Worm (Caenorhabditis elegans) whole organism, L1 larva: ENCODE results near the gene C18F10.7.

Experiments
- C16A3.4 ChIP-seq: fragments of 150-350 bp; optimal IDR thresholded peaks from 2 replicates; lab custom pipeline; 2014; ENCODE audit warnings: missing biosample characterization, missing genetic modification characterization
- C34B4.2 ChIP-seq: sonication (generic microtip); optimal IDR thresholded peaks from 2 replicates; lab custom pipeline; 2017; ENCODE audit warnings: mild to moderate bottlenecking, missing genetic modification characterization, missing compliant biosample characterization
- F16B12.6 ChIP-seq: fragments of 150-350 bp; optimal IDR thresholded peaks from 2 replicates; lab custom pipeline; 2014; ENCODE audit warnings: missing biosample characterization, missing genetic modification characterization
- Y116A8C.19 ChIP-seq: sonication (generic microtip); optimal IDR thresholded peaks from 2 replicates; lab custom pipeline; 2016; ENCODE audit warnings: missing compliant biosample characterization, missing genetic modification characterization, borderline replicate concordance
- aha-1 ChIP-seq: fragments of 150-350 bp; optimal IDR thresholded peaks from 2 replicates; lab custom pipeline; 2014; ENCODE audit warnings: missing biosample characterization, missing genetic modification characterization
- alr-1 ChIP-seq: fragments of 200-800 bp; sonication (Bioruptor generic); optimal IDR thresholded peaks from 2 replicates; lab custom pipeline; 2018; ENCODE audit warnings: borderline replicate concordance, mild to moderate bottlenecking, missing genetic modification characterization, missing compliant biosample characterization
- aly-2 ChIP-seq: fragments of 150-350 bp; optimal IDR thresholded peaks from 2 replicates; lab custom pipeline; 2014; ENCODE audit warnings: missing biosample characterization, missing genetic modification characterization
- blmp-1 ChIP-seq: fragments of 150-350 bp; optimal IDR thresholded peaks from 2 replicates; lab custom pipeline; 2014; ENCODE audit warnings: missing biosample characterization, missing genetic modification characterization
- ceh-63 ChIP-seq: fragments of 200-800 bp; sonication (Bioruptor generic); optimal IDR thresholded peaks from 2 replicates; lab custom pipeline; 2018; ENCODE audit warnings: mild to moderate bottlenecking, missing genetic modification characterization, missing compliant biosample characterization
- ceh-82 ChIP-seq, 3 experiments: fragments of 150-350 bp in 1 of 3; sonication (generic microtip) in 2 of 3; optimal IDR thresholded peaks; 2 replicates each; lab custom pipeline; 2014 to 2017; ENCODE audit warnings: missing biosample characterization in 3 of 3, missing genetic modification characterization in 3 of 3
- ceh-88 ChIP-seq: fragments of 200-800 bp; sonication (Bioruptor generic); IDR thresholded peaks from 2 replicates; pipeline ENCODE4 v1.3.6; 2022; ENCODE audit warnings: missing genetic modification characterization, missing compliant biosample characterization
- ceh-90 ChIP-seq: sonication (generic microtip); optimal IDR thresholded peaks from 2 replicates; lab custom pipeline; 2016; ENCODE audit warnings: missing genetic modification characterization, missing compliant biosample characterization
- dpl-1 ChIP-seq, 3 experiments: fragments of 150-350 bp in 2 of 3; sonication (generic microtip) in 1 of 3; optimal IDR thresholded peaks; 2 replicates each; lab custom pipeline; 2014 to 2017; ENCODE audit warnings: missing biosample characterization in 3 of 3, missing genetic modification characterization in 3 of 3, missing genetic modification reagents in 3 of 3
- dsc-1 ChIP-seq: sonication (generic microtip); optimal IDR thresholded peaks from 2 replicates; lab custom pipeline; 2016; ENCODE audit warnings: mild to moderate bottlenecking, missing genetic modification characterization, missing compliant biosample characterization
- efl-1 ChIP-seq, 4 experiments: fragments of 150-350 bp; optimal IDR thresholded peaks in 3 of 4; peaks in 1 of 4; 1 replicate in 1 of 4; 2 replicates in 3 of 4; lab custom pipeline; 2014; ENCODE audit warnings: missing biosample characterization in 2 of 4, missing genetic modification characterization in 2 of 4, missing genetic modification reagents in 2 of 4
- egl-27 ChIP-seq, 2 experiments: fragments of 150-350 bp in 1 of 2; sonication (generic microtip); optimal IDR thresholded peaks; 3 replicates each; lab custom pipeline; 2017 to 2018; ENCODE audit warnings: missing biosample characterization in 2 of 2, missing genetic modification characterization in 2 of 2, missing genetic modification reagents in 2 of 2
- elt-2 ChIP-seq: sonication (generic microtip); optimal IDR thresholded peaks from 2 replicates; lab custom pipeline; 2016; ENCODE audit warnings: missing genetic modification characterization, mild to moderate bottlenecking, inconsistent platforms, missing compliant biosample characterization, missing genetic modification reagents
- ets-5 ChIP-seq: fragments of 200-800 bp; sonication (Bioruptor generic); IDR thresholded peaks from 2 replicates; pipeline ENCODE4 v1.3.6; 2022; ENCODE audit warnings: missing genetic modification characterization, missing compliant biosample characterization
- fkh-10 ChIP-seq: sonication (generic microtip); optimal IDR thresholded peaks from 2 replicates; lab custom pipeline; 2017; ENCODE audit warnings: missing biosample characterization, missing genetic modification reagents, missing genetic modification characterization
- fkh-4 ChIP-seq: sonication (generic microtip); optimal IDR thresholded peaks from 2 replicates; lab custom pipeline; 2016; ENCODE audit warnings: missing compliant biosample characterization, missing genetic modification characterization, borderline replicate concordance
- fkh-8 ChIP-seq: sonication (generic microtip); optimal IDR thresholded peaks from 2 replicates; lab custom pipeline; 2016; ENCODE audit warnings: mild to moderate bottlenecking, missing genetic modification characterization, missing compliant biosample characterization
- grh-1 ChIP-seq: fragments of 200-800 bp; sonication (Bioruptor generic); IDR thresholded peaks from 2 replicates; pipeline ENCODE4 v1.3.6; 2022; ENCODE audit warnings: missing genetic modification reagents, missing genetic modification characterization, missing compliant biosample characterization
- hlh-4 ChIP-seq: sonication (generic microtip); optimal IDR thresholded peaks from 2 replicates; lab custom pipeline; 2016; ENCODE audit warnings: mild to moderate bottlenecking, missing genetic modification characterization, missing compliant biosample characterization
- irx-1 ChIP-seq: sonication (generic microtip); optimal IDR thresholded peaks from 2 replicates; lab custom pipeline; 2016; ENCODE audit warnings: missing genetic modification characterization, missing compliant biosample characterization
- lin-13 ChIP-seq: fragments of 150-350 bp; optimal IDR thresholded peaks from 2 replicates; lab custom pipeline; 2014; ENCODE audit warnings: missing biosample characterization, missing genetic modification reagents, missing genetic modification characterization
- lin-14 ChIP-seq: fragments of 200-800 bp; sonication (Bioruptor generic); optimal IDR thresholded peaks from 2 replicates; lab custom pipeline; 2018; ENCODE audit warnings: mild to moderate bottlenecking, missing genetic modification characterization, moderate library complexity, missing compliant biosample characterization
- lin-35 ChIP-seq, 2 experiments: fragments of 150-350 bp; optimal IDR thresholded peaks; 2 replicates each; lab custom pipeline; 2014; ENCODE audit warnings: missing biosample characterization in 2 of 2, missing genetic modification characterization in 2 of 2, missing genetic modification reagents in 2 of 2
- lin-39 ChIP-seq: fragments of 150-350 bp; optimal IDR thresholded peaks from 2 replicates; lab custom pipeline; 2014; ENCODE audit warnings: missing biosample characterization, missing genetic modification reagents, missing genetic modification characterization
- lsy-2 ChIP-seq, 2 experiments: fragments of 150-350 bp; optimal IDR thresholded peaks; 2 replicates each; lab custom pipeline; 2014; ENCODE audit warnings: missing biosample characterization in 2 of 2, missing genetic modification characterization in 2 of 2
- mab-9 ChIP-seq: fragments of 200-800 bp; sonication (Bioruptor generic); IDR thresholded peaks from 2 replicates; pipeline ENCODE4 v1.3.6; 2022; ENCODE audit warnings: missing genetic modification reagents, missing genetic modification characterization, missing compliant biosample characterization
- mdl-1 ChIP-seq, 2 experiments: fragments of 150-350 bp; optimal IDR thresholded peaks; 2 replicates each; lab custom pipeline; 2014 to 2017; ENCODE audit warnings: missing biosample characterization in 2 of 2, missing genetic modification characterization in 2 of 2, inconsistent platforms in 1 of 2
- mep-1 ChIP-seq: fragments of 150-350 bp; optimal IDR thresholded peaks from 2 replicates; lab custom pipeline; 2014; ENCODE audit warnings: missing biosample characterization, missing genetic modification characterization
- nhr-11 ChIP-seq: fragments of 150-350 bp; optimal IDR thresholded peaks from 2 replicates; lab custom pipeline; 2014; ENCODE audit warnings: missing biosample characterization, missing genetic modification characterization
- nhr-19 ChIP-seq: fragments of 200-800 bp; sonication (Bioruptor generic); conservative IDR thresholded peaks from 2 replicates; pipeline ENCODE4 v1.3.6; 2022; ENCODE audit warnings: missing genetic modification characterization, missing compliant biosample characterization
- nhr-20 ChIP-seq: sonication (generic microtip); optimal IDR thresholded peaks from 2 replicates; lab custom pipeline; 2016; ENCODE audit warnings: mild to moderate bottlenecking, missing genetic modification characterization, missing compliant biosample characterization
- nhr-237 ChIP-seq: fragments of 150-350 bp; optimal IDR thresholded peaks from 2 replicates; lab custom pipeline; 2014; ENCODE audit warnings: missing biosample characterization, missing genetic modification characterization
- nhr-76 ChIP-seq: sonication (generic microtip); optimal IDR thresholded peaks from 2 replicates; lab custom pipeline; 2017; ENCODE audit warnings: missing biosample characterization, missing genetic modification characterization
- nhr-77 ChIP-seq: fragments of 150-350 bp; optimal IDR thresholded peaks from 2 replicates; lab custom pipeline; 2014; ENCODE audit warnings: missing biosample characterization, missing genetic modification characterization
- nhr-90 ChIP-seq: sonication (generic microtip); optimal IDR thresholded peaks from 2 replicates; lab custom pipeline; 2016; ENCODE audit warnings: mild to moderate bottlenecking, missing genetic modification characterization, missing compliant biosample characterization; ENCODE audit not compliant: poor library complexity
- pag-3 ChIP-seq: sonication (generic microtip); optimal IDR thresholded peaks from 2 replicates; lab custom pipeline; 2017; ENCODE audit warnings: missing genetic modification characterization, mild to moderate bottlenecking, missing compliant biosample characterization, antibody characterized with exemption, borderline replicate concordance; ENCODE audit not compliant: insufficient read depth
- rnt-1 ChIP-seq: sonication (generic microtip); optimal IDR thresholded peaks from 2 replicates; lab custom pipeline; 2016; ENCODE audit warnings: mild to moderate bottlenecking, missing genetic modification characterization, moderate library complexity, missing compliant biosample characterization
- skn-1 ChIP-seq: fragments of 150-350 bp; optimal IDR thresholded peaks from 2 replicates; lab custom pipeline; 2014; ENCODE audit warnings: missing biosample characterization, missing genetic modification characterization
- snpc-4 ChIP-seq: fragments of 150-350 bp; optimal IDR thresholded peaks from 2 replicates; lab custom pipeline; 2014; ENCODE audit warnings: missing biosample characterization, missing genetic modification characterization
- sox-4 ChIP-seq: sonication (generic microtip); optimal IDR thresholded peaks from 2 replicates; lab custom pipeline; 2016; ENCODE audit warnings: missing genetic modification characterization, missing compliant biosample characterization
- sptf-1 ChIP-seq: fragments of 150-350 bp; optimal IDR thresholded peaks from 2 replicates; lab custom pipeline; 2014; ENCODE audit warnings: missing biosample characterization, missing genetic modification characterization
- unc-30 ChIP-seq: sonication (generic microtip); optimal IDR thresholded peaks from 2 replicates; lab custom pipeline; 2017; ENCODE audit warnings: missing biosample characterization, missing genetic modification characterization
- unc-86 ChIP-seq: sonication (generic microtip); optimal IDR thresholded peaks from 2 replicates; lab custom pipeline; 2016; ENCODE audit warnings: missing genetic modification characterization, missing compliant biosample characterization
- unc-98 ChIP-seq: fragments of 200-800 bp; sonication (Bioruptor generic); IDR thresholded peaks from 2 replicates; pipeline ENCODE4 v1.3.6; 2022; ENCODE audit warnings: missing genetic modification characterization, missing compliant biosample characterization
- xbp-1 ChIP-seq: sonication (generic microtip); optimal IDR thresholded peaks from 2 replicates; lab custom pipeline; 2016; ENCODE audit warnings: missing genetic modification characterization, missing compliant biosample characterization
- zip-4 ChIP-seq: fragments of 200-800 bp; sonication (Bioruptor generic); optimal IDR thresholded peaks from 2 replicates; lab custom pipeline; 2018; ENCODE audit warnings: mild to moderate bottlenecking, missing genetic modification characterization, moderate library complexity, missing compliant biosample characterization
- ztf-11 ChIP-seq, 2 experiments: sonication (generic microtip); optimal IDR thresholded peaks; 2 replicates each; lab custom pipeline; 2016 to 2017; ENCODE audit warnings: missing genetic modification characterization in 2 of 2, missing biosample characterization in 1 of 2, missing compliant biosample characterization in 1 of 2

Gene C18F10.7

DNA sequence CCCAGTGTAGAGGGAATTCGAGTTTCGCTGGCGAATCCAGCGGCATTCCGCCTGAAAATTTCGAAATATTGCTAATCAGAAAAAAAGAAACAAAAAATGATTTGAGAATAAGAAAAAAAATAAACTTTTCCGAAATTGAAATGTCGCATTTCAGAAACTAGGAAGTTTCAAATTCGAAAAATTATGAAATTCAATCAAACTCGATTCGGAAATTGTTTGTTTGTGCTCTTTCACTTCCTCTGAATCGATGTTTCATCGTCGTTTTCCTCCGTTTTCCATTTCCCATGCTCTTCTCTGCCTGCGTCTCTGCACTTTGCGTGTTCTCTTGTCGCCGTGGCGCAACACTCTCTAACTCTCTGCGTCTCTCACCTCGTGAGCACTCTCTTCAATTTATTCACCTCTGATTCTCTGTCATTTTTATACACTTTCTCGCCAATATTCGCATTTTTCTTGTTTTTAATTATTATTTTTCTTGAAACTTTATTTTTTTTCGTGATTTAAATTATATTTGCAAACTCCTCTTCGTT lies at the start of gene C18F10.7:
Gene C18F10.7, minus strand, starts transcription at position 51 of the 527 bp plus-strand sequence.
- peak; percentile 66 for TF ChIP-seq dsc-1
- TF ChIP-seq lin-13 = no peak
- TF ChIP-seq snpc-4 (tag; lab: Kevin White, UChicago) = peak; percentile 64
- TF ChIP-seq ets-5 (GFP tag; lab: Robert Waterston, UW) = no peak
- TF ChIP-seq rnt-1 (tag; lab: Kevin White, UChicago) = peak; percentile 79
- TF ChIP-seq sox-4 (tag; lab: Kevin White, UChicago) = no peak
- TF ChIP-seq skn-1 (tag; lab: Kevin White, UChicago) = no peak
- TF ChIP-seq lsy-2 (tag; optimal IDR thresholded peaks at IDR 0.05; lab: Kevin White, UChicago) = peak in 1 of 2 experiments; percentile 76
- TF ChIP-seq lin-14 (GFP tag; lab: Kevin White, UChicago) = peak; percentile 87
- TF ChIP-seq xbp-1 (tag; lab: Kevin White, UChicago) = peak; percentile 70
- peak; percentile 52 for TF ChIP-seq irx-1 (tag; lab: Kevin White, UChicago)
- TF ChIP-seq alr-1 (tag; lab: Kevin White, UChicago) = no peak
- TF ChIP-seq grh-1 = 0 out of 2 replicates have a peak, but pooled peaks have one; percentile 8
- no peak for TF ChIP-seq nhr-76 (tag; lab: Kevin White, UChicago)
- no peak for TF ChIP-seq ztf-11 (tag; optimal IDR thresholded peaks at IDR 0.05; lab: Kevin White, UChicago)
- TF ChIP-seq elt-2 (tag; lab: Kevin White, UChicago) = peak; percentile 61
- TF ChIP-seq mep-1 (tag; lab: Kevin White, UChicago) = peak; percentile 50
- no peak for TF ChIP-seq ceh-90 (tag; lab: Kevin White, UChicago)
- peak; percentile 79 to 85 for TF ChIP-seq efl-1 (optimal IDR thresholded peaks at IDR 0.05; lab: Kevin White, UChicago)
- peak; percentile 60 to 95 for TF ChIP-seq efl-1 (GFP tag; optimal IDR thresholded peaks at IDR 0.05 in 1 of 2; lab: Kevin White, UChicago)
- peak; percentile 35 for TF ChIP-seq C16A3.4
- no peak for TF ChIP-seq fkh-10 (GFP tag; lab: Kevin White, UChicago)
- no peak for TF ChIP-seq ceh-63 (GFP tag; lab: Kevin White, UChicago)
- TF ChIP-seq nhr-20 = peak; percentile 71
- TF ChIP-seq lin-39 (tag; lab: Kevin White, UChicago) = peak; percentile 51
- TF ChIP-seq egl-27 (tag; optimal IDR thresholded peaks at IDR 0.05; lab: Kevin White, UChicago) = no peak
- no peak for TF ChIP-seq unc-98 (GFP tag; lab: Robert Waterston, UW)
- peak; percentile 30 to 56 (median 48) for TF ChIP-seq dpl-1 (GFP tag; optimal IDR thresholded peaks at IDR 0.05; lab: Kevin White, UChicago)
- no peak for TF ChIP-seq pag-3
- TF ChIP-seq mdl-1 (tag; optimal IDR thresholded peaks at IDR 0.05; lab: Kevin White, UChicago) = peak in 1 of 2 experiments; percentile 90
- no peak for TF ChIP-seq Y116A8C.19 (tag; lab: Kevin White, UChicago)
- TF ChIP-seq nhr-90 (tag; lab: Kevin White, UChicago) = peak; percentile 59
- peak; percentile 49 for TF ChIP-seq blmp-1 (tag; lab: Kevin White, UChicago)
- no peak for TF ChIP-seq C34B4.2 (tag; lab: Kevin White, UChicago)
- TF ChIP-seq hlh-4 (tag; lab: Kevin White, UChicago) = no peak
- TF ChIP-seq fkh-4 = no peak
- peak; percentile 11 for TF ChIP-seq nhr-77 (tag; lab: Kevin White, UChicago)
- TF ChIP-seq nhr-237 = no peak
- no peak for TF ChIP-seq aha-1 (tag; lab: Kevin White, UChicago)
- no peak for TF ChIP-seq zip-4
- peak; percentile 55 to 63 for TF ChIP-seq lin-35 (GFP tag; optimal IDR thresholded peaks at IDR 0.05; lab: Kevin White, UChicago)
- no peak for TF ChIP-seq sptf-1 (tag; lab: Kevin White, UChicago)
- TF ChIP-seq unc-86 (tag; lab: Kevin White, UChicago) = peak; percentile 65
- peak; percentile 7 for TF ChIP-seq nhr-11 (tag; lab: Kevin White, UChicago)
- TF ChIP-seq F16B12.6 (tag; lab: Kevin White, UChicago) = peak; percentile 16
- no peak for TF ChIP-seq mab-9 (GFP tag; lab: Robert Waterston, UW)
- TF ChIP-seq nhr-19 (GFP tag; lab: Robert Waterston, UW) = peak; percentile 76
- peak; percentile 37 to 64 (median 38) for TF ChIP-seq ceh-82 (tag; optimal IDR thresholded peaks at IDR 0.05; lab: Kevin White, UChicago)
- TF ChIP-seq ceh-88 (GFP tag; lab: Robert Waterston, UW) = no peak; the same call in 1 of the 2 replicates
- peak; percentile 24 for TF ChIP-seq aly-2 (tag; lab: Kevin White, UChicago)
- no peak for TF ChIP-seq unc-30 (tag; lab: Kevin White, UChicago)
- TF ChIP-seq fkh-8 (tag; lab: Kevin White, UChicago) = peak; percentile 52
